Worm (Caenorhabditis elegans): Measurements from ENCODE around the gene F08H9.2.

DNA sequence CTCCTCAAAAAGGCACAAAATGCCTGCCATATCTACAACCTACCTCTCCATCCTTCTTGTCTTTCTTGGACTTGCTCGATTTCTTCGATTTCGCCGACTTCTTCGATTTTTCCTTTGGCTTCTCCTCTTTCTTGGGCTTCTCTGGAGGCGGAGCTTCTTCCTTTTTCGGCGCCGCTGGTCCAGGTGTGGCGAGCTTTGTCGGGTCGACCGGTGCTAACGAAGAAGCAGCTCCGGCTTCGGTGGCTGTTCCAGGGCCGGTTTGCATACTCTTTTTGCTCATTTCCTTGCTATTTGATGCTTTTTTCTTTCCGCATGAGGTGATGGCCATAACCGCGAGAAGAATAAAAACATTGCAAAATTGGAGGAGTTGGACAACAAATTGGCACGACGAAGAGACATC is 20.1 kb downstream of the F08H9.2 start:
- TF ChIP-seq unc-39 (tag; optimal IDR thresholded peaks at IDR 0.05) = no peak
- TF ChIP-seq ztf-1 (GFP tag; conservative IDR thresholded peaks at IDR 0.05) = no peak
- no peak for TF ChIP-seq nhr-77 (tag; optimal IDR thresholded peaks at IDR 0.05)
- no peak for TF ChIP-seq elt-1 (tag; optimal IDR thresholded peaks at IDR 0.05)
- TF ChIP-seq R02D3.7 (tag; optimal IDR thresholded peaks at IDR 0.05) = no peak
- no peak for TF ChIP-seq egl-27 (tag; optimal IDR thresholded peaks at IDR 0.05)
- TF ChIP-seq sem-4 (tag; optimal IDR thresholded peaks at IDR 0.05) = no peak
- TF ChIP-seq mdl-1 (tag; optimal IDR thresholded peaks at IDR 0.05) = no peak
- TF ChIP-seq lin-39 (tag; optimal IDR thresholded peaks at IDR 0.05) = no peak
- TF ChIP-seq nhr-237 (tag; optimal IDR thresholded peaks at IDR 0.05) = no peak
- no peak for TF ChIP-seq ztf-11 (tag; optimal IDR thresholded peaks at IDR 0.05)
- no peak for TF ChIP-seq ztf-4 (tag; optimal IDR thresholded peaks at IDR 0.05)
- no peak for TF ChIP-seq nhr-23 (tag; optimal IDR thresholded peaks at IDR 0.05)
- TF ChIP-seq gmeb-1 (tag; optimal IDR thresholded peaks at IDR 0.05) = no peak

Data from whole organism, L2 larva.